Worm (Caenorhabditis elegans) whole organism, L3 larva: ENCODE measurements around the gene F20D6.1.

ENCODE experiments used
- ZK546.5 ChIP-seq: sonication (generic microtip); optimal IDR thresholded peaks from 2 replicates; lab custom pipeline; 2017; ENCODE audit warnings: missing biosample characterization, missing genetic modification characterization
- ama-1 ChIP-seq: fragments of 150-350 bp; optimal IDR thresholded peaks from 2 replicates; lab custom pipeline; 2018
- elt-2 ChIP-seq: sonication (generic microtip); optimal IDR thresholded peaks from 2 replicates; lab custom pipeline; 2016; ENCODE audit warnings: missing genetic modification reagents, mild to moderate bottlenecking, missing genetic modification characterization, missing compliant biosample characterization
- elt-3 ChIP-seq, 3 experiments: fragments of 150-350 bp in 1 of 3; sonication (generic microtip) in 2 of 3; optimal IDR thresholded peaks; 2 replicates in 2 of 3; 4 replicates in 1 of 3; lab custom pipeline; 2014 to 2017; ENCODE audit warnings: missing biosample characterization in 3 of 3, missing genetic modification characterization in 3 of 3
- fos-1 ChIP-seq: fragments of 150-350 bp; optimal IDR thresholded peaks from 2 replicates; lab custom pipeline; 2014; ENCODE audit warnings: missing biosample characterization, missing genetic modification characterization
- mdl-1 ChIP-seq: fragments of 150-350 bp; optimal IDR thresholded peaks from 2 replicates; lab custom pipeline; 2014; ENCODE audit warnings: missing biosample characterization, missing genetic modification characterization
- nhr-11 ChIP-seq: fragments of 150-350 bp; optimal IDR thresholded peaks from 2 replicates; lab custom pipeline; 2014; ENCODE audit warnings: missing biosample characterization, missing genetic modification characterization
- nhr-28 ChIP-seq: fragments of 150-350 bp; optimal IDR thresholded peaks from 2 replicates; lab custom pipeline; 2014; ENCODE audit warnings: missing biosample characterization, missing genetic modification characterization
- skn-1 ChIP-seq: fragments of 150-350 bp; optimal IDR thresholded peaks from 2 replicates; lab custom pipeline; 2014; ENCODE audit warnings: missing biosample characterization, missing genetic modification characterization
- snpc-4 ChIP-seq: fragments of 150-350 bp; optimal IDR thresholded peaks from 2 replicates; lab custom pipeline; 2014; ENCODE audit warnings: missing biosample characterization, missing genetic modification characterization
- zag-1 ChIP-seq: fragments of 150-350 bp; optimal IDR thresholded peaks from 2 replicates; lab custom pipeline; 2014; ENCODE audit warnings: missing biosample characterization, missing genetic modification characterization
- ztf-11 ChIP-seq: fragments of 150-350 bp; optimal IDR thresholded peaks from 2 replicates; lab custom pipeline; 2014; ENCODE audit warnings: missing biosample characterization, missing genetic modification characterization

- TF ChIP-seq skn-1 (tag; lab: Kevin White, UChicago) (no peak), elt-2 (peak; percentile 20), fos-1 (tag; lab: Kevin White, UChicago) (no peak), elt-3 (tag; optimal IDR thresholded peaks at IDR 0.05; lab: Kevin White, UChicago) (no peak), ZK546.5 (tag; lab: Kevin White, UChicago) (no peak), ztf-11 (tag; lab: Kevin White, UChicago) (no peak), ama-1 (lab: Kevin White, UChicago) (no peak), mdl-1 (no peak), snpc-4 (peak; percentile 29), nhr-28 (no peak), nhr-11 (tag; lab: Kevin White, UChicago) (no peak), zag-1 (tag; lab: Kevin White, UChicago) (no peak)
Observed at ce11 chrV:8235331-8235730, 44.8 kb downstream of the F20D6.1 start.
